Worm (Caenorhabditis elegans) whole organism, mixed stage, embryonic: ENCODE results near the gene snpc-1.2.

Experiments
- lin-13 ChIP-seq: fragments of 150-350 bp; optimal IDR thresholded peaks from 2 replicates; lab custom pipeline; 2014; ENCODE audit warnings: missing biosample characterization, missing genetic modification characterization
- mep-1 ChIP-seq: fragments of 150-350 bp; optimal IDR thresholded peaks from 2 replicates; lab custom pipeline; 2017; ENCODE audit warnings: missing biosample characterization, missing genetic modification reagents, missing genetic modification characterization, inconsistent platforms
- nhr-12 ChIP-seq: fragments of 150-350 bp; optimal IDR thresholded peaks from 2 replicates; lab custom pipeline; 2014; ENCODE audit warnings: missing biosample characterization, missing genetic modification characterization
- nhr-2 ChIP-seq: fragments of 150-350 bp; optimal IDR thresholded peaks from 2 replicates; lab custom pipeline; 2014; ENCODE audit warnings: missing biosample characterization, missing genetic modification characterization
- snpc-4 ChIP-seq: fragments of 150-350 bp; optimal IDR thresholded peaks from 2 replicates; lab custom pipeline; 2014; ENCODE audit warnings: missing biosample characterization, missing genetic modification characterization
- tbx-8 ChIP-seq: fragments of 200-800 bp; sonication (Bioruptor generic); optimal IDR thresholded peaks from 2 replicates; lab custom pipeline; 2018; ENCODE audit warnings: mild to moderate bottlenecking, missing genetic modification characterization, moderate library complexity, missing compliant biosample characterization
- unc-62 ChIP-seq: fragments of 150-350 bp; optimal IDR thresholded peaks from 2 replicates; lab custom pipeline; 2014; ENCODE audit warnings: missing biosample characterization, missing genetic modification reagents, missing genetic modification characterization
- ztf-11 ChIP-seq: fragments of 150-350 bp; optimal IDR thresholded peaks from 2 replicates; lab custom pipeline; 2014; ENCODE audit warnings: missing biosample characterization, missing genetic modification characterization

DNA sequence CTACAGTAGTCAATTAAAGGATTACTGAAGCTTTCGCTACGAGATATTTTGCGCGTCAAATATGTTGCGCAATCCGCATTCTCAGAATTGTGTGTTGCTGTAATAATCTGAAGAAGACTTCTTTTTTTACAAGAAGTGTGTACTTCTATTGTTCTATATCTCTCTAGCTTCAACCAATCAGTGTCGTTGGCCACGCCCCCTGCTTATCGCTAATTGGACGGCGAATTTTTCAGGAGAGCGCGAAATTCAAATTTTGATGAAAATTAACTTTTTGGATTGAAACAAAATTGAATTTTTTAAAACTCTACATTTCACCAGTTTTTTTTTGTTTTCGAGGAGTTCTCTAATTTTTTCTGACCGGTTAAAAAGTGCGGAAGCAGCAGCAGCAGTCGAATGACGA, 7.5 kb upstream of the snpc-1.2 start:
- TF ChIP-seq unc-62 (no peak), tbx-8 (GFP tag; lab: Kevin White, UChicago) (no peak), lin-13 (tag; lab: Kevin White, UChicago) (no peak), nhr-12 (no peak), snpc-4 (no peak), nhr-2 (tag; lab: Kevin White, UChicago) (no peak), ztf-11 (no peak), mep-1 (no peak)
